Worm (Caenorhabditis elegans) whole organism, L3 larva: ENCODE results near the gene Y17G9B.8.

Experiments used
- R02D3.7 ChIP-seq: fragments of 150-350 bp; optimal IDR thresholded peaks from 2 replicates; lab custom pipeline; 2014; ENCODE audit warnings: missing biosample characterization, missing genetic modification characterization
- ZK546.5 ChIP-seq: sonication (generic microtip); optimal IDR thresholded peaks from 2 replicates; lab custom pipeline; 2017; ENCODE audit warnings: missing biosample characterization, missing genetic modification characterization
- ceh-16 ChIP-seq: sonication (generic microtip); optimal IDR thresholded peaks from 2 replicates; lab custom pipeline; 2017; ENCODE audit warnings: missing biosample characterization, missing genetic modification characterization
- ceh-82 ChIP-seq: fragments of 150-350 bp; optimal IDR thresholded peaks from 2 replicates; lab custom pipeline; 2014; ENCODE audit warnings: missing biosample characterization, missing genetic modification characterization
- ceh-9 ChIP-seq: sonication (generic microtip); optimal IDR thresholded peaks from 2 replicates; lab custom pipeline; 2018; ENCODE audit warnings: missing biosample characterization, missing genetic modification characterization
- egl-27 ChIP-seq: sonication (generic microtip); optimal IDR thresholded peaks from 4 replicates; lab custom pipeline; 2017; ENCODE audit warnings: missing biosample characterization, missing genetic modification reagents, missing genetic modification characterization
- egl-5 ChIP-seq: fragments of 150-350 bp; optimal IDR thresholded peaks from 2 replicates; lab custom pipeline; 2017; ENCODE audit warnings: missing biosample characterization, missing genetic modification reagents, missing genetic modification characterization, inconsistent platforms
- elt-2 ChIP-seq: sonication (generic microtip); optimal IDR thresholded peaks from 2 replicates; lab custom pipeline; 2016; ENCODE audit warnings: missing genetic modification reagents, mild to moderate bottlenecking, missing genetic modification characterization, missing compliant biosample characterization
- hmg-11 ChIP-seq: sonication (generic microtip); optimal IDR thresholded peaks from 2 replicates; lab custom pipeline; 2016; ENCODE audit warnings: missing genetic modification characterization, missing compliant biosample characterization
- jun-1 ChIP-seq: fragments of 150-350 bp; optimal IDR thresholded peaks from 2 replicates; lab custom pipeline; 2014; ENCODE audit warnings: missing biosample characterization, missing genetic modification reagents, missing genetic modification characterization
- mml-1 ChIP-seq: fragments of 150-350 bp; sonication (generic microtip); optimal IDR thresholded peaks from 3 replicates; lab custom pipeline; 2014; ENCODE audit warnings: missing biosample characterization, missing genetic modification characterization
- nhr-23 ChIP-seq: fragments of 150-350 bp; optimal IDR thresholded peaks from 2 replicates; lab custom pipeline; 2014; ENCODE audit warnings: missing biosample characterization, missing genetic modification reagents, missing genetic modification characterization
- nhr-76 ChIP-seq: fragments of 150-350 bp; sonication (generic microtip); optimal IDR thresholded peaks from 5 replicates; lab custom pipeline; 2014; ENCODE audit warnings: missing biosample characterization, missing genetic modification characterization
- sea-2 ChIP-seq: fragments of 150-350 bp; sonication (generic microtip); optimal IDR thresholded peaks from 4 replicates; lab custom pipeline; 2014; ENCODE audit warnings: missing biosample characterization, missing genetic modification reagents, missing genetic modification characterization
- tbx-2 ChIP-seq: sonication (generic microtip); optimal IDR thresholded peaks from 2 replicates; lab custom pipeline; 2016; ENCODE audit warnings: mild to moderate bottlenecking, missing genetic modification characterization, missing compliant biosample characterization
- unc-39 ChIP-seq: sonication (generic microtip); optimal IDR thresholded peaks from 4 replicates; lab custom pipeline; 2017; ENCODE audit warnings: missing biosample characterization, missing genetic modification characterization
- unc-62 ChIP-seq: fragments of 150-350 bp; sonication (generic microtip); optimal IDR thresholded peaks from 4 replicates; lab custom pipeline; 2014; ENCODE audit warnings: missing biosample characterization, missing genetic modification reagents, missing genetic modification characterization
- ztf-11 ChIP-seq: fragments of 150-350 bp; optimal IDR thresholded peaks from 2 replicates; lab custom pipeline; 2014; ENCODE audit warnings: missing biosample characterization, missing genetic modification characterization

The Y17G9B.8 gene

DNA sequence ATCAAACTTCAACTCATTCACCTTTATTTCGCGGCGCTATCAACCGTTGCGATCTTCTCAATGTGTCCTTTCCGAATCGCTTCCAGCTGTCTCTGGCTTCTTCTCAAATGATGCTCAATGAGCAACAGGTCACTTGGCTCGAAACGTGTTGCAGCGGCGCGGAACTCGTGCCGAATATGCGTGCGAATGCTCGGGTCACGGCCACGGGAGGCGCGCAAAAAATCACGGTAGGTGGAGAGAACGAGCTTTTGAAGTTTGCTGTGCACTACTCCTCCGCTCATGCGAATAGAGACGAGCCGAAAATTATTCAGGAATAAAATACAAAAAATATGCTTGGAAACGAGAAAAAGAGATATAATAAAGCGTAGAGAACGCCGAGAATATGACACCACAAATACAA, 48.2 kb downstream of the Y17G9B.8 start, which contains the start of gene cif-1:
cif-1 (minus strand) TSS at position 297 of the 400 bp plus-strand sequence.
- TF ChIP-seq egl-27 (no peak), nhr-23 (tag; lab: Kevin White, UChicago) (no peak), tbx-2 (no peak), nhr-76 (tag; lab: Kevin White, UChicago) (no peak), hmg-11 (tag; lab: Kevin White, UChicago) (no peak), mml-1 (tag; lab: Kevin White, UChicago) (no peak), ceh-16 (tag; lab: Kevin White, UChicago) (no peak), elt-2 (tag; lab: Kevin White, UChicago) (no peak), unc-39 (tag; lab: Kevin White, UChicago) (no peak), ZK546.5 (tag; lab: Kevin White, UChicago) (no peak), ceh-82 (tag; lab: Kevin White, UChicago) (no peak), unc-62 (no peak), jun-1 (tag; lab: Kevin White, UChicago) (no peak), egl-5 (tag; lab: Kevin White, UChicago) (no peak), ztf-11 (tag; lab: Kevin White, UChicago) (no peak), sea-2 (no peak), R02D3.7 (tag; lab: Kevin White, UChicago) (no peak), ceh-9 (tag; lab: Kevin White, UChicago) (no peak)
